Fruit fly (Drosophila melanogaster): ENCODE results near the gene CG5989.

- TF ChIP-seq tai (GFP tag; optimal IDR thresholded peaks at IDR 0.05): no peak
- TF ChIP-seq usp (GFP tag; optimal IDR thresholded peaks at IDR 0.05): no peak
- no peak for TF ChIP-seq Vsx2 (GFP tag; optimal IDR thresholded peaks at IDR 0.05; ENCODE audit: partially characterized antibody)
These were observed 36.2 kb upstream of the CG5989 start, which contains the start of gene Cpr66D for dm6 chr3L:8640139-8640538.
